Fruit fly (Drosophila melanogaster) whole organism, prepupa: ENCODE results near the gene CG42752.

ENCODE experiments used
- Blimp-1 ChIP-seq: fragments of 200-800 bp; sonication (Bioruptor generic); optimal IDR thresholded peaks from 3 replicates; lab custom pipeline; 2017; ENCODE audit warnings: missing biosample characterization, missing genetic modification characterization, mild to moderate bottlenecking, moderate library complexity, missing genetic modification reagents
- CG10631 ChIP-seq: fragments of 200-800 bp; sonication (Bioruptor generic); optimal IDR thresholded peaks from 2 replicates; lab custom pipeline; 2016; ENCODE audit warnings: missing biosample characterization, missing genetic modification characterization
- CG10669 ChIP-seq: fragments of 200-800 bp; sonication (Bioruptor generic); optimal IDR thresholded peaks from 3 replicates; lab custom pipeline; 2018; ENCODE audit warnings: missing biosample characterization, mild to moderate bottlenecking, missing genetic modification characterization, moderate library complexity
- CG11294 ChIP-seq: fragments of 200-800 bp; sonication (Bioruptor generic); IDR thresholded peaks from 2 replicates; pipeline ENCODE4 v1.3.6; 2022; ENCODE audit warnings: missing biosample characterization, missing genetic modification characterization
- CG11902 ChIP-seq: fragments of 200-800 bp; sonication (Bioruptor generic); optimal IDR thresholded peaks from 3 replicates; lab custom pipeline; 2016; ENCODE audit warnings: missing biosample characterization, missing genetic modification characterization
- CG1621 ChIP-seq: fragments of 200-800 bp; sonication (Bioruptor generic); optimal IDR thresholded peaks from 3 replicates; lab custom pipeline; 2018; ENCODE audit warnings: missing biosample characterization, mild to moderate bottlenecking, missing genetic modification characterization
- CG3032 ChIP-seq: fragments of 200-800 bp; optimal IDR thresholded peaks from 2 replicates; lab custom pipeline; 2019; ENCODE audit warnings: missing biosample characterization, mild to moderate bottlenecking, missing genetic modification characterization, moderate library complexity
- CG31627 ChIP-seq: fragments of 200-800 bp; sonication (Bioruptor generic); optimal IDR thresholded peaks from 3 replicates; lab custom pipeline; 2016; ENCODE audit warnings: missing biosample characterization, missing genetic modification characterization
- CG32006 ChIP-seq: fragments of 200-800 bp; sonication (Bioruptor generic); optimal IDR thresholded peaks from 3 replicates; lab custom pipeline; 2017; ENCODE audit warnings: missing biosample characterization, mild to moderate bottlenecking, missing genetic modification characterization
- CG34406 ChIP-seq: fragments of 200-800 bp; sonication (Bioruptor generic); optimal IDR thresholded peaks from 3 replicates; lab custom pipeline; 2016; ENCODE audit warnings: missing biosample characterization, missing genetic modification characterization
- CG3919 ChIP-seq: fragments of 200-800 bp; sonication (Bioruptor generic); optimal IDR thresholded peaks from 3 replicates; lab custom pipeline; 2016; ENCODE audit warnings: missing biosample characterization, missing genetic modification characterization
- CG4318 ChIP-seq: fragments of 200-800 bp; sonication (Bioruptor generic); optimal IDR thresholded peaks from 3 replicates; lab custom pipeline; 2017; ENCODE audit warnings: missing biosample characterization, mild to moderate bottlenecking, missing genetic modification characterization
- CG6163 ChIP-seq: fragments of 200-800 bp; sonication (Bioruptor generic); IDR thresholded peaks from 3 replicates; pipeline ENCODE4 v1.3.6; 2022; ENCODE audit warnings: missing biosample characterization, missing genetic modification characterization
- CG6808 ChIP-seq: fragments of 200-800 bp; sonication (Bioruptor generic); optimal IDR thresholded peaks from 3 replicates; lab custom pipeline; 2017; ENCODE audit warnings: missing biosample characterization, missing genetic modification characterization, mild to moderate bottlenecking, moderate library complexity, missing genetic modification reagents
- CG6854 ChIP-seq: fragments of 200-800 bp; sonication (Bioruptor generic); optimal IDR thresholded peaks from 2 replicates; lab custom pipeline; 2017; ENCODE audit warnings: missing biosample characterization, mild to moderate bottlenecking, missing genetic modification characterization
- CG7368 ChIP-seq: fragments of 200-800 bp; sonication (Bioruptor generic); optimal IDR thresholded peaks from 3 replicates; lab custom pipeline; 2016; ENCODE audit warnings: missing biosample characterization, missing genetic modification characterization
- CG8119 ChIP-seq: fragments of 200-800 bp; sonication (Bioruptor generic); IDR thresholded peaks from 3 replicates; pipeline ENCODE4 v1.3.6; 2022; ENCODE audit warnings: missing biosample characterization, missing genetic modification characterization
- CG8319 ChIP-seq: fragments of 200-800 bp; sonication (Bioruptor generic); optimal IDR thresholded peaks from 3 replicates; lab custom pipeline; 2016; ENCODE audit warnings: missing biosample characterization, missing genetic modification characterization
- CG8632 ChIP-seq: fragments of 200-800 bp; sonication (Bioruptor generic); optimal IDR thresholded peaks from 3 replicates; lab custom pipeline; 2016; ENCODE audit warnings: missing biosample characterization, missing genetic modification characterization
- CG9139 ChIP-seq: fragments of 200-800 bp; sonication (Bioruptor generic); optimal IDR thresholded peaks from 3 replicates; lab custom pipeline; 2017; ENCODE audit warnings: missing biosample characterization, mild to moderate bottlenecking, missing genetic modification characterization
- Eip75B ChIP-seq: fragments of 200-800 bp; sonication (Bioruptor generic); optimal IDR thresholded peaks from 3 replicates; lab custom pipeline; 2016; ENCODE audit warnings: missing biosample characterization, missing genetic modification characterization
- Eip78C ChIP-seq: fragments of 200-800 bp; sonication (Bioruptor generic); peaks from one replicate; lab custom pipeline; 2016; ENCODE audit warnings: missing biosample characterization, missing genetic modification characterization
- Eip93F ChIP-seq: fragments of 200-800 bp; sonication (Bioruptor generic); optimal IDR thresholded peaks from 2 replicates; lab custom pipeline; 2016; ENCODE audit warnings: missing biosample characterization, mild to moderate bottlenecking, missing genetic modification characterization
- Ets21C ChIP-seq: fragments of 200-800 bp; sonication (Bioruptor generic); optimal IDR thresholded peaks from 3 replicates; lab custom pipeline; 2016; ENCODE audit warnings: missing biosample characterization, missing genetic modification characterization
- Ets96B ChIP-seq: fragments of 200-800 bp; optimal IDR thresholded peaks from 2 replicates; lab custom pipeline; 2019; ENCODE audit warnings: missing biosample characterization, mild to moderate bottlenecking, missing genetic modification characterization, moderate library complexity
- Gug ChIP-seq: fragments of 200-800 bp; sonication (Bioruptor generic); IDR thresholded peaks from 2 replicates; pipeline ENCODE4 v1.3.6; 2022; ENCODE audit warnings: missing biosample characterization, missing genetic modification characterization
- Hr38 ChIP-seq: sonication (Bioruptor generic); optimal IDR thresholded peaks from 2 replicates; lab custom pipeline; 2016; ENCODE audit warnings: missing biosample characterization, missing genetic modification characterization
- Hr4 ChIP-seq: fragments of 200-800 bp; sonication (Bioruptor generic); optimal IDR thresholded peaks from 3 replicates; lab custom pipeline; 2016; ENCODE audit warnings: missing biosample characterization, missing genetic modification characterization
- Lpt ChIP-seq: fragments of 200-800 bp; sonication (Bioruptor generic); optimal IDR thresholded peaks from 3 replicates; lab custom pipeline; 2016; ENCODE audit warnings: missing biosample characterization, missing genetic modification characterization
- Smox ChIP-seq: fragments of 200-800 bp; sonication (Bioruptor generic); optimal IDR thresholded peaks from 3 replicates; lab custom pipeline; 2016; ENCODE audit warnings: missing biosample characterization, missing genetic modification characterization
- Sox102F ChIP-seq: fragments of 200-800 bp; sonication (Bioruptor generic); optimal IDR thresholded peaks from 2 replicates; lab custom pipeline; 2016; ENCODE audit warnings: missing biosample characterization, mild to moderate bottlenecking, missing genetic modification characterization
- Sox15 ChIP-seq: fragments of 200-800 bp; sonication (Bioruptor generic); optimal IDR thresholded peaks from 3 replicates; lab custom pipeline; 2016; ENCODE audit warnings: missing biosample characterization, missing genetic modification characterization
- achi ChIP-seq: fragments of 200-800 bp; sonication (Bioruptor generic); optimal IDR thresholded peaks from 3 replicates; lab custom pipeline; 2016; ENCODE audit warnings: missing biosample characterization, missing genetic modification characterization
- cyc ChIP-seq: fragments of 200-800 bp; sonication (Bioruptor generic); optimal IDR thresholded peaks from 3 replicates; lab custom pipeline; 2016; ENCODE audit warnings: missing biosample characterization, missing genetic modification characterization
- dac ChIP-seq: fragments of 200-800 bp; sonication (Bioruptor generic); optimal IDR thresholded peaks from 2 replicates; lab custom pipeline; 2017; ENCODE audit warnings: missing biosample characterization, mild to moderate bottlenecking, missing genetic modification characterization
- dsx ChIP-seq: fragments of 200-800 bp; optimal IDR thresholded peaks from 3 replicates; lab custom pipeline; 2019; ENCODE audit warnings: missing biosample characterization, mild to moderate bottlenecking, missing genetic modification characterization, moderate library complexity; ENCODE audit not compliant: poor library complexity, severe bottlenecking
- esn ChIP-seq: fragments of 200-800 bp; sonication (Bioruptor generic); optimal IDR thresholded peaks from 2 replicates; lab custom pipeline; 2016; ENCODE audit warnings: missing biosample characterization, mild to moderate bottlenecking, missing genetic modification characterization, moderate library complexity
- fd59A ChIP-seq: fragments of 200-800 bp; sonication (Bioruptor generic); optimal IDR thresholded peaks from 2 replicates; lab custom pipeline; 2017; ENCODE audit warnings: missing biosample characterization, mild to moderate bottlenecking, missing genetic modification characterization, missing genetic modification reagents
- fkh ChIP-seq: fragments of 200-800 bp; sonication (Bioruptor generic); optimal IDR thresholded peaks from 3 replicates; lab custom pipeline; 2017; ENCODE audit warnings: missing biosample characterization, mild to moderate bottlenecking, missing genetic modification characterization, moderate library complexity
- lz ChIP-seq: fragments of 200-800 bp; sonication (Bioruptor generic); optimal IDR thresholded peaks from 3 replicates; lab custom pipeline; 2016; ENCODE audit warnings: missing biosample characterization, missing genetic modification characterization
- pdm3 ChIP-seq: fragments of 200-800 bp; sonication (Bioruptor generic); optimal IDR thresholded peaks from 3 replicates; lab custom pipeline; 2016; ENCODE audit warnings: missing biosample characterization, missing genetic modification characterization
- spab ChIP-seq: fragments of 200-800 bp; sonication (Bioruptor generic); optimal IDR thresholded peaks from 2 replicates; lab custom pipeline; 2017; ENCODE audit warnings: missing biosample characterization, mild to moderate bottlenecking, missing genetic modification characterization, missing genetic modification reagents
- ss ChIP-seq, 2 experiments: fragments of 200-800 bp; sonication (Bioruptor generic); optimal IDR thresholded peaks; 2 replicates in 1 of 2; 3 replicates in 1 of 2; lab custom pipeline; 2017 to 2018; ENCODE audit warnings: mild to moderate bottlenecking in 2 of 2, missing biosample characterization in 2 of 2, missing genetic modification characterization in 2 of 2, moderate library complexity in 1 of 2
- svp ChIP-seq: fragments of 200-800 bp; sonication (Bioruptor generic); peaks from one replicate; lab custom pipeline; 2016; ENCODE audit warnings: missing biosample characterization, missing genetic modification characterization
- topi ChIP-seq: fragments of 200-800 bp; sonication (Bioruptor generic); optimal IDR thresholded peaks from 3 replicates; lab custom pipeline; 2016; ENCODE audit warnings: missing biosample characterization, missing genetic modification characterization

The CG42752 gene

DNA sequence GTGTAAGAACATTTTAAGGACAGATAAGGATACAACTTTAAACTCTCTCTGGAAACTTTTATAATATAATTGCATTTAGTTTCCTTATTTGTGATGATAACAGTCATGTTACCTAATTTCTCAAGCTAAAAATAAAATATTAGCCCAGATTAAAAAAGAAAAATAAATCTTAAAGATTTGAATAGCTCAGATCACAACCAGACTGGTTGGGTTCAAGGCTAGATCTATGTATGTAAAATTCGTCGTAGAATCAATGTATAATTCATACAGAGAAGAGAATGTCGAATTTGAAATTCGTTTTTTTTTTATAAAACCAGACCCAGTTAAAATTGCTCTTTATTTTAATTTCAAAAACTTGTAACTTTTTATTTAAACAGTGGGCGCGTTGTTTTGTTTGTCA is 25.8 kb downstream of the CG42752 start:
- no peak for TF ChIP-seq svp
- no peak for TF ChIP-seq Sox102F (GFP tag; lab: Kevin White, UChicago)
- no peak for TF ChIP-seq dac (GFP tag; lab: Kevin White, UChicago)
- TF ChIP-seq CG8319 (GFP tag; lab: Kevin White, UChicago), result no peak
- TF ChIP-seq CG32006, result no peak
- TF ChIP-seq ss (GFP tag; optimal IDR thresholded peaks at IDR 0.05; lab: Kevin White, UChicago), result no peak
- TF ChIP-seq dsx (GFP tag; lab: Kevin White, UChicago), result no peak
- no peak for TF ChIP-seq Blimp-1
- no peak for TF ChIP-seq CG11902 (GFP tag; lab: Kevin White, UChicago)
- no peak for TF ChIP-seq CG4318
- TF ChIP-seq CG6854, result no peak
- no peak for TF ChIP-seq Lpt (GFP tag; lab: Kevin White, UChicago)
- TF ChIP-seq lz, result no peak
- no peak for TF ChIP-seq CG34406 (GFP tag; lab: Kevin White, UChicago)
- no peak for TF ChIP-seq Sox15 (GFP tag; lab: Kevin White, UChicago)
- TF ChIP-seq Ets96B, result no peak
- TF ChIP-seq CG10631 (GFP tag; lab: Kevin White, UChicago), result no peak
- TF ChIP-seq CG10669 (GFP tag; lab: Kevin White, UChicago), result no peak

- TF ChIP-seq Gug (GFP tag; lab: Robert Waterston, UW) (no peak), spab (GFP tag; lab: Kevin White, UChicago) (no peak), CG3032 (no peak), CG31627 (no peak), CG3919 (GFP tag; lab: Kevin White, UChicago) (no peak), CG11902 (GFP tag; lab: Kevin White, UChicago) (no peak), CG9139 (GFP tag; lab: Kevin White, UChicago) (no peak), CG7368 (no peak), CG34406 (GFP tag; lab: Kevin White, UChicago) (no peak), CG6163 (no peak)
These were observed 26.2 kb downstream of the CG42752 start, which contains the start of gene Irk3 for dm6 chr2L:18713686-18714085. TSS of gene Irk3 (minus strand) at chr2L:18713748.

- TF ChIP-seq svp, result peak; percentile 96
- peak; percentile 68 for TF ChIP-seq CG1621
- peak; percentile 90 for TF ChIP-seq CG11294 (GFP tag; lab: Robert Waterston, UW)
- peak; percentile 90 for TF ChIP-seq CG31627
- TF ChIP-seq fkh (GFP tag; lab: Kevin White, UChicago), result peak; percentile 54
- peak; percentile 88 for TF ChIP-seq Ets21C
- peak; percentile 85 for TF ChIP-seq CG11902 (GFP tag; lab: Kevin White, UChicago)
- TF ChIP-seq achi (GFP tag; lab: Kevin White, UChicago), result peak; percentile 80
- peak; percentile 69 for TF ChIP-seq CG8632 (GFP tag; lab: Kevin White, UChicago)
- peak; percentile 94 for TF ChIP-seq Gug (GFP tag; lab: Robert Waterston, UW)
- TF ChIP-seq CG4318, result peak; percentile 87
- TF ChIP-seq Hr4, result peak; percentile 91
- TF ChIP-seq CG7368, result peak; percentile 28
- peak; percentile 85 for TF ChIP-seq lz
- TF ChIP-seq pdm3 (GFP tag; lab: Kevin White, UChicago), result peak; percentile 89
- peak; percentile 48 for TF ChIP-seq spab (GFP tag; lab: Kevin White, UChicago)
- peak; percentile 82 for TF ChIP-seq Eip93F (GFP tag; lab: Kevin White, UChicago)
- peak; percentile 56 to 74 for TF ChIP-seq ss (GFP tag; optimal IDR thresholded peaks at IDR 0.05; lab: Kevin White, UChicago)
- TF ChIP-seq Blimp-1, result peak; percentile 21
- TF ChIP-seq CG3032, result peak; percentile 90
- TF ChIP-seq CG6854, result peak; percentile 24
- peak; percentile 79 for TF ChIP-seq topi (GFP tag; lab: Kevin White, UChicago)
- peak; percentile 87 for TF ChIP-seq cyc (GFP tag; lab: Kevin White, UChicago)
- peak; percentile 83 for TF ChIP-seq Lpt (GFP tag; lab: Kevin White, UChicago)
- TF ChIP-seq CG10669 (GFP tag; lab: Kevin White, UChicago), result peak; percentile 77
- peak; percentile 81 for TF ChIP-seq Smox (GFP tag; lab: Kevin White, UChicago)
- TF ChIP-seq Ets96B, result peak; percentile 77
- TF ChIP-seq CG8119 (GFP tag; lab: Robert Waterston, UW), result peak; percentile 78
- peak; percentile 80 for TF ChIP-seq Eip75B (GFP tag; lab: Kevin White, UChicago)
- peak; percentile 89 for TF ChIP-seq CG10631 (GFP tag; lab: Kevin White, UChicago)
- peak; percentile 37 for TF ChIP-seq Hr38 (GFP tag; lab: Kevin White, UChicago)
- TF ChIP-seq Eip78C, result peak; percentile 93
- TF ChIP-seq esn, result peak; percentile 79
- peak; percentile 53 for TF ChIP-seq fd59A (GFP tag; lab: Kevin White, UChicago)
- TF ChIP-seq CG6808, result peak; percentile 46
These were observed 31.5 kb downstream of the CG42752 start, which contains the start of the genes Faf2 and Grip71 for dm6 chr2L:18708239-18708891. TSS of gene Faf2 (minus strand) at chr2L:18708688. TSS of gene Grip71 (plus strand) at chr2L:18708846.
